Fruit fly (Drosophila melanogaster): ENCODE results near the gene Ccp84Ae.
A peak's percentile ranks its signal among the peaks of the same experiment; 100 is the strongest.

The Ccp84Ae gene

dm6 chr3R:6664371-6665116 lies 27.0 kb downstream of the Ccp84Ae start:
- no peak for TF ChIP-seq psq (GFP tag; optimal IDR thresholded peaks at IDR 0.05)
- TF ChIP-seq HLH106 (tag; optimal IDR thresholded peaks at IDR 0.05) = no peak
- no peak for TF ChIP-seq CrebA (GFP tag; optimal IDR thresholded peaks at IDR 0.05; ENCODE audit: borderline replicate concordance)
- no peak for TF ChIP-seq tai (GFP tag; optimal IDR thresholded peaks at IDR 0.05)
- TF ChIP-seq woc (GFP tag; optimal IDR thresholded peaks at IDR 0.05) = no peak
- TF ChIP-seq OdsH (GFP tag; optimal IDR thresholded peaks at IDR 0.05) = no peak
- TF ChIP-seq br (GFP tag; optimal IDR thresholded peaks at IDR 0.05) = no peak
- no peak for TF ChIP-seq Myc (optimal IDR thresholded peaks at IDR 0.05)
- no peak for TF ChIP-seq pan (optimal IDR thresholded peaks at IDR 0.05)
- no peak for TF ChIP-seq Dif (GFP tag; optimal IDR thresholded peaks at IDR 0.05; ENCODE audit: partially characterized antibody)
- TF ChIP-seq ey (GFP tag; optimal IDR thresholded peaks at IDR 0.05) = no peak
- no peak for TF ChIP-seq dsf (GFP tag; optimal IDR thresholded peaks at IDR 0.05; ENCODE audit: borderline replicate concordance)

- TF ChIP-seq tai (GFP tag; optimal IDR thresholded peaks at IDR 0.05) = no peak
- no peak for TF ChIP-seq GATAd (GFP tag; optimal IDR thresholded peaks at IDR 0.05)
- no peak for TF ChIP-seq Vsx2 (GFP tag; optimal IDR thresholded peaks at IDR 0.05; ENCODE audit: partially characterized antibody)
- no peak for TF ChIP-seq Abd-B (GFP tag; optimal IDR thresholded peaks at IDR 0.05)
- TF ChIP-seq Jra (GFP tag; optimal IDR thresholded peaks at IDR 0.05) = no peak
- TF ChIP-seq usp (GFP tag; optimal IDR thresholded peaks at IDR 0.05) = no peak
- TF ChIP-seq sage (GFP tag; optimal IDR thresholded peaks at IDR 0.05) = no peak
- no peak for TF ChIP-seq Rel (GFP tag; optimal IDR thresholded peaks at IDR 0.05)
- no peak for TF ChIP-seq Rel (tag; optimal IDR thresholded peaks at IDR 0.05)
- TF ChIP-seq rgr (GFP tag; optimal IDR thresholded peaks at IDR 0.05) = no peak
- TF ChIP-seq Mio (GFP tag; optimal IDR thresholded peaks at IDR 0.05) = no peak
- TF ChIP-seq Dif (GFP tag; optimal IDR thresholded peaks at IDR 0.05; ENCODE audit: partially characterized antibody) = no peak
- TF ChIP-seq brk (GFP tag; optimal IDR thresholded peaks at IDR 0.05) = no peak
- TF ChIP-seq Hr83 (GFP tag; optimal IDR thresholded peaks at IDR 0.05; ENCODE audit: poor library complexity, severe bottlenecking) = no peak
- TF ChIP-seq ey (GFP tag; optimal IDR thresholded peaks at IDR 0.05) = no peak
- no peak for TF ChIP-seq jim (GFP tag; optimal IDR thresholded peaks at IDR 0.05)
Observed at dm6 chr3R:6663289-6663666, 28.3 kb downstream of the Ccp84Ae start.

dm6 chr3R:6662613-6663288 lies 28.8 kb downstream of the Ccp84Ae start:
- TF ChIP-seq Dfd (GFP tag; optimal IDR thresholded peaks at IDR 0.05) (peak; percentile 98), Rel (GFP tag; optimal IDR thresholded peaks at IDR 0.05) (no peak), Rel (tag; optimal IDR thresholded peaks at IDR 0.05) (no peak), GATAd (GFP tag; optimal IDR thresholded peaks at IDR 0.05) (no peak)

- TF ChIP-seq Myc (optimal IDR thresholded peaks at IDR 0.05) = peak; percentile 74
- no peak for TF ChIP-seq Rel (GFP tag; optimal IDR thresholded peaks at IDR 0.05)
- TF ChIP-seq Rel (tag; optimal IDR thresholded peaks at IDR 0.05) = peak; percentile 45
- no peak for TF ChIP-seq Sp1 (GFP tag; optimal IDR thresholded peaks at IDR 0.05)
Observed at dm6 chr3R:6659941-6660340, 31.6 kb downstream of the Ccp84Ae start, which contains the start of gene agt. TSS of gene agt (minus strand) at chr3R:6660100.

dm6 chr3R:6657278-6658246 lies 34.0 kb downstream of the Ccp84Ae start, which contains the start of the genes CG1307 and twr:
TSS of gene CG1307 (minus strand) at chr3R:6657442.
TSS of gene twr (plus strand) at chr3R:6657882.
- no peak for TF ChIP-seq HLH106 (tag; optimal IDR thresholded peaks at IDR 0.05)
- TF ChIP-seq Hr83 (GFP tag; optimal IDR thresholded peaks at IDR 0.05; ENCODE audit: poor library complexity, severe bottlenecking) = peak; percentile 5
